Worm (Caenorhabditis elegans): ENCODE results near the gene ceh-89.
A peak's percentile ranks its signal among the peaks of the same experiment; 100 is the strongest.

ceh-89 gene

ce11 chrX:14186466-14186865 lies 44.7 kb downstream of the ceh-89 start, which contains the start of gene ceh-36:
TSS of gene ceh-36 (minus strand) at chrX:14186566.
- TF ChIP-seq nhr-129 (tag; optimal IDR thresholded peaks at IDR 0.05) (no peak), ZK546.5 (tag; optimal IDR thresholded peaks at IDR 0.05) (no peak), R02D3.7 (tag; optimal IDR thresholded peaks at IDR 0.05) (no peak), nhr-6 (tag; optimal IDR thresholded peaks at IDR 0.05) (no peak), nhr-23 (tag; optimal IDR thresholded peaks at IDR 0.05) (no peak), peb-1 (tag; optimal IDR thresholded peaks at IDR 0.05) (no peak), blmp-1 (tag; optimal IDR thresholded peaks at IDR 0.05; ENCODE audit: insufficient read depth) (no peak), nhr-10 (tag; optimal IDR thresholded peaks at IDR 0.05) (no peak)

ce11 chrX:14194251-14194650 lies 52.5 kb downstream of the ceh-89 start:
- TF ChIP-seq sma-9 (GFP tag; optimal IDR thresholded peaks at IDR 0.05) (peak; percentile 72), sma-9 (tag; optimal IDR thresholded peaks at IDR 0.05) (no peak), lsy-2 (tag; optimal IDR thresholded peaks at IDR 0.05) (peak in 1 of 2 experiments; percentile 45), ztf-4 (tag; optimal IDR thresholded peaks at IDR 0.05) (no peak), gmeb-1 (tag; optimal IDR thresholded peaks at IDR 0.05) (peak; percentile 32), dmd-4 (tag; optimal IDR thresholded peaks at IDR 0.05) (no peak), fos-1 (tag; optimal IDR thresholded peaks at IDR 0.05) (peak; percentile 42), mdl-1 (tag; optimal IDR thresholded peaks at IDR 0.05) (no peak)

All from whole organism, L2 larva.